Worm (Caenorhabditis elegans) whole organism, mixed stage, embryonic: ENCODE results near the gene mec-4.

ENCODE experiments used
- M03D4.4 ChIP-seq: sonication (generic microtip); optimal IDR thresholded peaks from 2 replicates; lab custom pipeline; 2017; ENCODE audit warnings: mild to moderate bottlenecking, missing genetic modification characterization, missing compliant biosample characterization
- bed-3 ChIP-seq: fragments of 200-800 bp; sonication (Bioruptor generic); optimal IDR thresholded peaks from 3 replicates; lab custom pipeline; 2018; ENCODE audit warnings: mild to moderate bottlenecking, missing genetic modification characterization, moderate library complexity, missing compliant biosample characterization
- blmp-1 ChIP-seq: fragments of 150-350 bp; optimal IDR thresholded peaks from 2 replicates; lab custom pipeline; 2014; ENCODE audit warnings: missing biosample characterization, missing genetic modification characterization
- ceh-39 ChIP-seq: fragments of 150-350 bp; optimal IDR thresholded peaks from 2 replicates; lab custom pipeline; 2014; ENCODE audit warnings: missing biosample characterization, missing genetic modification characterization
- ceh-43 ChIP-seq: fragments of 200-800 bp; sonication (Bioruptor generic); optimal IDR thresholded peaks from 2 replicates; lab custom pipeline; 2018; ENCODE audit warnings: mild to moderate bottlenecking, missing genetic modification characterization, moderate library complexity, missing compliant biosample characterization
- ceh-83 ChIP-seq: fragments of 200-800 bp; sonication (Bioruptor generic); optimal IDR thresholded peaks from 2 replicates; lab custom pipeline; 2018; ENCODE audit warnings: mild to moderate bottlenecking, missing genetic modification characterization, missing compliant biosample characterization
- ces-1 ChIP-seq: fragments of 150-350 bp; optimal IDR thresholded peaks from 2 replicates; lab custom pipeline; 2014; ENCODE audit warnings: missing biosample characterization, missing genetic modification reagents, missing genetic modification characterization
- cnd-1 ChIP-seq: fragments of 200-800 bp; sonication (Bioruptor generic); optimal IDR thresholded peaks from 2 replicates; lab custom pipeline; 2018; ENCODE audit warnings: mild to moderate bottlenecking, missing genetic modification characterization, missing compliant biosample characterization
- elt-1 ChIP-seq: sonication (generic microtip); optimal IDR thresholded peaks from 2 replicates; lab custom pipeline; 2017; ENCODE audit warnings: missing genetic modification characterization, mild to moderate bottlenecking, missing compliant biosample characterization, antibody characterized with exemption, moderate library complexity, borderline replicate concordance; ENCODE audit not compliant: insufficient read depth
- elt-3 ChIP-seq: fragments of 150-350 bp; optimal IDR thresholded peaks from 2 replicates; lab custom pipeline; 2014; ENCODE audit warnings: missing biosample characterization, missing genetic modification characterization
- flh-1 ChIP-seq: fragments of 200-800 bp; sonication (Bioruptor generic); optimal IDR thresholded peaks from 2 replicates; lab custom pipeline; 2018; ENCODE audit warnings: mild to moderate bottlenecking, missing genetic modification characterization, moderate library complexity, missing compliant biosample characterization
- ham-2 ChIP-seq: fragments of 200-800 bp; sonication (Bioruptor generic); optimal IDR thresholded peaks from 2 replicates; lab custom pipeline; 2018; ENCODE audit warnings: mild to moderate bottlenecking, missing genetic modification characterization, missing compliant biosample characterization
- hlh-1 ChIP-seq: fragments of 150-350 bp; optimal IDR thresholded peaks from 2 replicates; lab custom pipeline; 2014; ENCODE audit warnings: missing biosample characterization, missing genetic modification reagents, missing genetic modification characterization
- lin-13 ChIP-seq: fragments of 150-350 bp; optimal IDR thresholded peaks from 2 replicates; lab custom pipeline; 2014; ENCODE audit warnings: missing biosample characterization, missing genetic modification characterization
- lin-32 ChIP-seq: fragments of 200-800 bp; sonication (Bioruptor generic); optimal IDR thresholded peaks from 2 replicates; lab custom pipeline; 2018; ENCODE audit warnings: mild to moderate bottlenecking, missing genetic modification characterization, missing compliant biosample characterization
- mab-5 ChIP-seq: fragments of 150-350 bp; optimal IDR thresholded peaks from 2 replicates; lab custom pipeline; 2014; ENCODE audit warnings: missing biosample characterization, missing genetic modification characterization
- mep-1 ChIP-seq: fragments of 150-350 bp; optimal IDR thresholded peaks from 2 replicates; lab custom pipeline; 2017; ENCODE audit warnings: missing biosample characterization, missing genetic modification reagents, missing genetic modification characterization, inconsistent platforms
- mls-2 ChIP-seq: sonication (generic microtip); optimal IDR thresholded peaks from 2 replicates; lab custom pipeline; 2016; ENCODE audit warnings: mild to moderate bottlenecking, missing genetic modification characterization, moderate library complexity, missing compliant biosample characterization
- nhr-2 ChIP-seq: fragments of 150-350 bp; optimal IDR thresholded peaks from 2 replicates; lab custom pipeline; 2014; ENCODE audit warnings: missing biosample characterization, missing genetic modification characterization
- nhr-237 ChIP-seq: fragments of 150-350 bp; optimal IDR thresholded peaks from 2 replicates; lab custom pipeline; 2014; ENCODE audit warnings: missing biosample characterization, missing genetic modification characterization
- nhr-76 ChIP-seq: sonication (generic microtip); optimal IDR thresholded peaks from 2 replicates; lab custom pipeline; 2017; ENCODE audit warnings: missing biosample characterization, missing genetic modification characterization
- pha-4 ChIP-seq: fragments of 150-350 bp; optimal IDR thresholded peaks from 2 replicates; lab custom pipeline; 2018; ENCODE audit warnings: missing biosample characterization, missing genetic modification reagents, missing genetic modification characterization
- snpc-4 ChIP-seq: fragments of 150-350 bp; optimal IDR thresholded peaks from 2 replicates; lab custom pipeline; 2014; ENCODE audit warnings: missing biosample characterization, missing genetic modification characterization
- sptf-1 ChIP-seq: sonication (generic microtip); optimal IDR thresholded peaks from 2 replicates; lab custom pipeline; 2017; ENCODE audit warnings: mild to moderate bottlenecking, missing genetic modification characterization, moderate library complexity, missing compliant biosample characterization
- unc-120 ChIP-seq: sonication (generic microtip); optimal IDR thresholded peaks from 2 replicates; lab custom pipeline; 2017; ENCODE audit warnings: missing genetic modification characterization, missing compliant biosample characterization; ENCODE audit not compliant: poor library complexity, severe bottlenecking
- unc-62 ChIP-seq: fragments of 150-350 bp; optimal IDR thresholded peaks from 2 replicates; lab custom pipeline; 2014; ENCODE audit warnings: missing biosample characterization, missing genetic modification reagents, missing genetic modification characterization
- zip-8 ChIP-seq: fragments of 150-350 bp; optimal IDR thresholded peaks from 2 replicates; lab custom pipeline; 2014; ENCODE audit warnings: missing biosample characterization, missing genetic modification characterization
- ztf-11 ChIP-seq: fragments of 150-350 bp; optimal IDR thresholded peaks from 2 replicates; lab custom pipeline; 2014; ENCODE audit warnings: missing biosample characterization, missing genetic modification characterization

The mec-4 gene

DNA sequence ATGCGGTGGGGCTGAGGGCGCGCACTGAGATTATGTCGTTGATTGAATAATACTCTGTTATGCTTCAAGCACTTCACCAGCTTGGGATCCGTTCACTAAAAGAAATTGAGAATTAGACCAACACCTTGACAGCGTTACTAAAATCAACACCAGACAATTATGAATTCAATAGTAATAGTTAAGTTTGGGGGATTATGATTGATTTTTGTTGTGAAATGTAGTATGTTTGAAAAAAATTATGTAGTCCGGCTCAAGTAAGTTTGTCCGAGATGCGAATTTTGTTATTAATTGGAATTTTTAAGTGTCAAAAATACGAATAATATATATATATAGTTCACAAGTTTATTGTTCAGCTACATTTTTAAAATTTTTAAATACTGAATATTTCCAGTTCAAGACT is 18.4 kb upstream of the mec-4 start, which contains the start of gene sto-5:
Gene sto-5, minus strand, starts transcription at position 101 of the 400 bp plus-strand sequence.
- TF ChIP-seq flh-1 (GFP tag; lab: Kevin White, UChicago) = no peak
- TF ChIP-seq cnd-1 = no peak
- TF ChIP-seq mls-2 (tag; lab: Kevin White, UChicago) = no peak
- no peak for TF ChIP-seq zip-8 (tag; lab: Kevin White, UChicago)
- no peak for TF ChIP-seq unc-120
- TF ChIP-seq ham-2 = no peak
- no peak for TF ChIP-seq snpc-4 (tag; lab: Kevin White, UChicago)
- TF ChIP-seq bed-3 = no peak
- no peak for TF ChIP-seq elt-1 (tag; lab: Kevin White, UChicago)
- TF ChIP-seq M03D4.4 (tag; lab: Kevin White, UChicago) = no peak

DNA sequence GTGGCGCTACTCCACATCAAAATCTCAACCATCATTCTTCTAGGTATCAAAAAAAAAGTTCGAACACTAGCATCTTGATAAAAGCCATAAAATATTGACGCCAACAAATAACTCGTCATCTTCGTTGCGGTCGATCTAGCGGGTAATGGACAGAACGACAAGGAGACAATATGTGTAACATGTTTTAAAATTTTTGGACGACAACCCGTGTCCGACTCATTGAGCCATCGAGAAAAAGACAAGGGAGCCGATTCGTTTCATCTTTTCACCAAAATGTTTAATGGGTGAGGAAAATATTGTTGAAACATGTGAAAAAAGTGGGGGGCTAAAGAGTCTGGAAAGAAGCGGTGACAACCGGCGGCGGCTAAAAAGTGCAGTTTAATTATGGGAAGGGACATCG is 14.6 kb upstream of the mec-4 start:
- TF ChIP-seq sptf-1 (tag; lab: Kevin White, UChicago) (no peak), blmp-1 (tag; lab: Kevin White, UChicago) (no peak), elt-3 (tag; lab: Kevin White, UChicago) (no peak), unc-120 (no peak), snpc-4 (tag; lab: Kevin White, UChicago) (no peak), lin-13 (no peak), ceh-39 (tag; lab: Kevin White, UChicago) (no peak)

DNA sequence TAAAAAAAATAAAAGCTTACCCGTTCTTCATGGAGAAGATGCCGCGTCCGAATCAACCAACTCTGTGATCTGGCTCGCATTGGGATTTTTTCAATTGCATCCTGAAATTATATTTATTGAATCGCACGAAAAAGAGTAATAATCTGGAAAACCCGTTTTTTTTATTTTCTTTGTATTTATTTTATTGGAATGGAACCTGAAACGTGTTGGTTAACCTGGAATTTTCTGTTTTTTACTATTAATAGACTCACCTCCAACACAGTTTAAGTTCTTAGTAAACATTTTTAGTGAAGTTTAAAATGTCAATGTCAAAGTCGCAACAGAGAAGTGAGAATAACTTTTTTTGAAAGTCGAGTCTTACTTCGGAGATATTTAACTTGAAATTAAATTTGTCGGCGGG is 11.4 kb upstream of the mec-4 start:
- no peak for TF ChIP-seq nhr-76
- no peak for TF ChIP-seq ceh-43

DNA sequence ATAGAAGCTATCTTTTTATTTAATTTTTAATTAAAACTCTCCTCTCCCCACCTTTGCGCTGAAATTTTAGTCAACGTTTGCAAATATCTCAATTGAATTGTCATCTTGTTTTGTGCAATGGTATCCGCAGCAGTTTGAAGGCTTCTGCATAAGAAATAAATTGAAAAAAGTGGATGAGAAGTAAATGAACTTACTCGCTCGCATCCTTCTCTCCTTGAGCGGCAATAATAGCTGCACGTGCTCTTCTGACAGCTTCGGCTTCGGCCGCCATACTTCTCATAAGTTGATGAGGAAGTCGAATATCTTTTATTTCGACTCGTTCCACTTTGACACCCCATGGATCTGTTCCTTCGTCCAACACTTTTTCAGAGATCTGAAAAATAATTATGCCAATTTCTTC is 9.9 kb upstream of the mec-4 start:
- TF ChIP-seq ces-1 = peak; percentile 78
- no peak for TF ChIP-seq nhr-237 (tag; lab: Kevin White, UChicago)

DNA sequence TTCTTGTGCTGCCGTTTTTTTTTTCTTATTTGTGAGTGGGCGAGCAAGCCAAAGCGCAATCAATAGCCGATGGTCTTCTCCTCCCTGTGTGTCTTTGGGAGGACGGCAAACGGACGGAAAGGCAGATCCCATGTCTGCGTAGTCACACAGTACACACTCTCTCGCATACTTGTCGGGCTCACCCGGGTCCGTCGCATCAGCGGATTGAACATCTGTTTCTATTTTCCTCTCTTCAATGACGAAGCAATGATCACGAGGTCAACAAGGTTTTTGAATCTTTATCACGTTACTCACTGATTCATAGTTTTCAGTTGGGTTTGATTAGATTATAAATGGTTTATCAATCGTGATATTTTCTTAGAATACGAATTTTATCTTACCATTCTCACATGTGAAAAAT is 8.6 kb upstream of the mec-4 start:
- no peak for TF ChIP-seq ceh-83
- TF ChIP-seq elt-3 (tag; lab: Kevin White, UChicago) = no peak
- TF ChIP-seq unc-62 (GFP tag; lab: Kevin White, UChicago) = peak; percentile 10
- TF ChIP-seq zip-8 (tag; lab: Kevin White, UChicago) = no peak
- no peak for TF ChIP-seq ceh-43
- peak; percentile 11 for TF ChIP-seq mep-1 (tag; lab: Kevin White, UChicago)
- peak; percentile 77 for TF ChIP-seq hlh-1 (tag; lab: Kevin White, UChicago)
- peak; percentile 5 for TF ChIP-seq unc-120
- no peak for TF ChIP-seq flh-1 (GFP tag; lab: Kevin White, UChicago)
- TF ChIP-seq mab-5 (tag; lab: Kevin White, UChicago) = no peak
- TF ChIP-seq cnd-1 = peak; percentile 68
- TF ChIP-seq lin-32 (GFP tag; lab: Kevin White, UChicago) = peak; percentile 24

DNA sequence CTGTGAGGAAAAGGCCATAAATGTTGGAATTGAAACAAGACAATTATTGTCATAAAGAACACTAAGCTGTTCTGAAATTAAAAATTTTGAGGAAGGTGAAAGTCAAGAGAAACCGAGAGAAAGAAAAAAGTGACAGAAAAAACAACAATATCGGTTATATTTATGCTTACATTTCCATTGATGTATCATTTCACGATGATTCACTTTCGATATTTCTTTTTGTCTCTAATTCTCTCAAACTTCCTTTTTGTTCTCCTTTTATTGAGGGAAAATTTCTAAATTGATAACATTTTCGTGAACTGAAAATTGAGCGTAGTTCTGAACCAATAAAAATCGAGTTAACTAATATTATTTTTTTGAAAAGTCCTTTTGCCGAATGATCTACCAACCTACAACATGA is 8.0 kb upstream of the mec-4 start:
- peak; percentile 54 for TF ChIP-seq blmp-1 (tag; lab: Kevin White, UChicago)
- no peak for TF ChIP-seq flh-1 (GFP tag; lab: Kevin White, UChicago)
- TF ChIP-seq lin-32 (GFP tag; lab: Kevin White, UChicago) = no peak
- TF ChIP-seq M03D4.4 (tag; lab: Kevin White, UChicago) = no peak
- no peak for TF ChIP-seq nhr-2 (tag; lab: Kevin White, UChicago)

DNA sequence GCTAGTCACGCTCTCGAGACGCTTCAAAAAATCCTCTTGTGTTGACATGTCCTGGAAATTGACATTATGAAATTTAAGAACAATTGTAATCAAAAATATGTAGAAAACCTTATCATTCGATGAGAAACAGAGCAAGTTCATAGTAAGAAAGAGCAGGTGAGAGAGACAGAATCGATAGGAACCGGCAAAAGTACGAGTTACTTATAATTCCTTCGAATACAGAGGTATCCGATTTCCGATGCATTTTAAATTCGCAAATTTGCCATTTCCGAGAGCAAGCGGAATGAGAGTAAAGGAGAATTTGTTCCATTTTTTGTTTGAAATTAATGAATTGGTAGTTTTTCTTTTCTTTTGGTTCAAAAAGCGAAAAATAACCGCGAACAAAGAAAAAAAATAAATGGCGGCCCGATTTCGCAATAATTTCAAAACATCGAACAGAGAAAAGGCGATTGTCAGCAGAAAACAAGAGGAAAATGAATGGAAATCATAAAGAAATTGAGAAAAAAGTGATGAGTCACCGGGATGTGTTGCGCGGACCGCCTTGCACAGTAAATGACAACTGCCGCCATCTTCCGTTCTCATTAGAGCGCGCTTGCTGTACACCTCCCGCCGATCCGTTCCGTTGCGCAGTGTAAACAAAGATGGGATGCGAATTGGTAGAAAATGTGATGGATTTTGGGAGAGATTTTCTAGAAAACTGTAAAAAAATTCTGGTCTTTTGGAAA is 6.9 kb upstream of the mec-4 start, which contains the start of gene cas-1:
Gene cas-1, minus strand, starts transcription at position 51 of the 725 bp plus-strand sequence.
- TF ChIP-seq hlh-1 (tag; lab: Kevin White, UChicago) (peak; percentile 84), mep-1 (tag; lab: Kevin White, UChicago) (peak; percentile 56), lin-13 (peak; percentile 70), blmp-1 (tag; lab: Kevin White, UChicago) (no peak), pha-4 (tag; lab: Kevin White, UChicago) (peak; percentile 81), bed-3 (no peak), ztf-11 (no peak), lin-32 (GFP tag; lab: Kevin White, UChicago) (no peak)
